Worm (Caenorhabditis elegans) whole organism, midembryonic: ENCODE results near the gene R107.5.

ENCODE experiments used
- T22C8.4 ChIP-seq: fragments of 200-800 bp; sonication (Bioruptor generic); IDR thresholded peaks from 2 replicates; pipeline ENCODE4 v1.3.6; 2022; ENCODE audit warnings: missing genetic modification characterization, missing compliant biosample characterization
- cog-1 ChIP-seq: sonication (generic microtip); optimal IDR thresholded peaks from 2 replicates; lab custom pipeline; 2016; ENCODE audit warnings: missing genetic modification characterization, missing compliant biosample characterization
- flt-1 ChIP-seq: fragments of 200-800 bp; sonication (Bioruptor generic); IDR thresholded peaks from 2 replicates; pipeline ENCODE4 v1.3.6; 2022; ENCODE audit warnings: missing genetic modification characterization, missing compliant biosample characterization
- med-1 ChIP-seq: sonication (generic microtip); optimal IDR thresholded peaks from 2 replicates; lab custom pipeline; 2017; ENCODE audit warnings: missing genetic modification characterization, mild to moderate bottlenecking, missing compliant biosample characterization, antibody characterized with exemption, missing genetic modification reagents; ENCODE audit not compliant: insufficient read depth
- ztf-23 ChIP-seq: fragments of 200-800 bp; sonication (Bioruptor generic); IDR thresholded peaks from 2 replicates; pipeline ENCODE4 v1.3.6; 2022; ENCODE audit warnings: missing genetic modification reagents, missing genetic modification characterization, missing compliant biosample characterization

DNA sequence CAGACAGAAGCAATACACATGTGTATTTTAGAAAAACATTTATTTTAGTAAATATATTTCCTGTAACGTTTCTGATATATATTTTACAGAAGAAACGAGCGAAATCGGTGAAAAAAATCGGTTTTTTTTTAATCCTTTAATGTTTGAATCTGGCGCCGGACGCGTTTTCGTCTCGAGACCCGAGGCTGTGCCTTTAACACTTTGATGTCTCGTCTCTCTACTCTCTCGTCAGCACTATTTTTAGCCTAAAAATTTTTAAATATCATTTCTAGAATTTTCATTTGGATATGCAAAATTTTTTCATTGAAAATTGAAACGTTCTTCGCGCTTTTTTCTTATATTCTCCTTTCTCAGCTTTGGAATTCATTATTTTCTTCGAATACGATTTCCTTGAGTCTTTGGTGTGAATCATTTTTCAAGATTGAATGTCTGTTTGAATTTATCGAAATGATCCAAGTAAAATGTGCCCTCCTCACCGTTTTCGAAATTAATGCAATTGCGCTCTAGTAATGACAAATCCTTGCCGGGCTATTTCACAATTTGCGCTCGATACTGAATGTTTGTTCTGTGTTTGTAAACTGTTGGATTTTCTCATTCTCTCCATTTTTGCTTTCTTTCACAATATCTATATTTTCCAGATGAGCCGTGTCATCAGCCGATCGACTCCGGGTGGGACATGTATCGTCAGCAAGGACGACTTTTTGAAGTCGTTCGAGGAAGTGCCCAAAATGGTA lies 991 bp upstream of the R107.5 start, which contains the start of gene cls-2:
- no peak for TF ChIP-seq T22C8.4
- no peak for TF ChIP-seq med-1 (GFP tag; lab: Kevin White, UChicago)
- TF ChIP-seq ztf-23 (GFP tag; lab: Robert Waterston, UW): no peak
- no peak for TF ChIP-seq flt-1 (GFP tag; lab: Robert Waterston, UW)
- no peak for TF ChIP-seq cog-1 (tag; lab: Kevin White, UChicago)
